Worm (Caenorhabditis elegans) whole organism, L2 larva: ENCODE data around the gene lido-11.
"Not testable (repeated sequence)": the region's sequence is repeated elsewhere in the genome, so short reads cannot be mapped to it uniquely, and the experiment has no call there.

Experiments
- C34F6.9 ChIP-seq: fragments of 150-350 bp; optimal IDR thresholded peaks from 2 replicates; lab custom pipeline; 2014; ENCODE audit warnings: missing biosample characterization, missing genetic modification characterization
- R02D3.7 ChIP-seq: fragments of 150-350 bp; optimal IDR thresholded peaks from 2 replicates; lab custom pipeline; 2014; ENCODE audit warnings: missing biosample characterization, missing genetic modification characterization
- Y55F3AM.14 ChIP-seq: fragments of 200-800 bp; sonication (Bioruptor generic); optimal IDR thresholded peaks from 2 replicates; lab custom pipeline; 2018; ENCODE audit warnings: mild to moderate bottlenecking, missing genetic modification characterization, missing compliant biosample characterization
- ZK546.5 ChIP-seq: sonication (generic microtip); optimal IDR thresholded peaks from 2 replicates; lab custom pipeline; 2017; ENCODE audit warnings: missing biosample characterization, missing genetic modification characterization
- alr-1 ChIP-seq: fragments of 150-350 bp; optimal IDR thresholded peaks from 2 replicates; lab custom pipeline; 2014; ENCODE audit warnings: missing biosample characterization, missing genetic modification characterization
- aly-2 ChIP-seq: fragments of 150-350 bp; optimal IDR thresholded peaks from 2 replicates; lab custom pipeline; 2014; ENCODE audit warnings: missing biosample characterization, missing genetic modification characterization
- ama-1 ChIP-seq: fragments of 150-350 bp; optimal IDR thresholded peaks from 2 replicates; lab custom pipeline; 2018; ENCODE audit warnings: inconsistent platforms
- blmp-1 ChIP-seq: sonication (generic microtip); optimal IDR thresholded peaks from 2 replicates; lab custom pipeline; 2017; ENCODE audit warnings: missing genetic modification characterization, mild to moderate bottlenecking, missing compliant biosample characterization, antibody characterized with exemption, moderate library complexity; ENCODE audit not compliant: insufficient read depth
- ceh-16 ChIP-seq: fragments of 150-350 bp; optimal IDR thresholded peaks from 2 replicates; lab custom pipeline; 2014; ENCODE audit warnings: missing biosample characterization, missing genetic modification characterization
- ceh-82 ChIP-seq: fragments of 150-350 bp; optimal IDR thresholded peaks from 2 replicates; lab custom pipeline; 2014; ENCODE audit warnings: missing biosample characterization, missing genetic modification characterization
- crh-2 ChIP-seq: sonication (generic microtip); optimal IDR thresholded peaks from 2 replicates; lab custom pipeline; 2017; ENCODE audit warnings: missing biosample characterization, missing genetic modification characterization
- fos-1 ChIP-seq: fragments of 150-350 bp; optimal IDR thresholded peaks from 2 replicates; lab custom pipeline; 2014; ENCODE audit warnings: missing biosample characterization, missing genetic modification characterization
- lin-13 ChIP-seq: fragments of 150-350 bp; optimal IDR thresholded peaks from 2 replicates; lab custom pipeline; 2014; ENCODE audit warnings: missing biosample characterization, missing genetic modification reagents, missing genetic modification characterization
- mab-5 ChIP-seq: fragments of 150-350 bp; optimal IDR thresholded peaks from 2 replicates; lab custom pipeline; 2014; ENCODE audit warnings: missing biosample characterization, missing genetic modification characterization
- mdl-1 ChIP-seq, 2 experiments: fragments of 150-350 bp in 1 of 2; sonication (generic microtip) in 1 of 2; optimal IDR thresholded peaks; 2 replicates each; lab custom pipeline; 2017; ENCODE audit warnings: missing biosample characterization in 2 of 2, missing genetic modification characterization in 2 of 2
- nhr-11 ChIP-seq: fragments of 150-350 bp; optimal IDR thresholded peaks from 2 replicates; lab custom pipeline; 2014; ENCODE audit warnings: missing biosample characterization, missing genetic modification characterization
- nhr-12 ChIP-seq: fragments of 150-350 bp; optimal IDR thresholded peaks from 2 replicates; lab custom pipeline; 2014; ENCODE audit warnings: missing biosample characterization, missing genetic modification characterization
- nhr-129 ChIP-seq: fragments of 150-350 bp; optimal IDR thresholded peaks from 2 replicates; lab custom pipeline; 2014; ENCODE audit warnings: missing biosample characterization, missing genetic modification characterization
- nhr-21 ChIP-seq: fragments of 150-350 bp; optimal IDR thresholded peaks from 2 replicates; lab custom pipeline; 2014; ENCODE audit warnings: missing biosample characterization, missing genetic modification characterization
- nhr-23 ChIP-seq: fragments of 150-350 bp; optimal IDR thresholded peaks from 2 replicates; lab custom pipeline; 2014; ENCODE audit warnings: missing biosample characterization, missing genetic modification reagents, missing genetic modification characterization
- nhr-237 ChIP-seq: fragments of 150-350 bp; optimal IDR thresholded peaks from 2 replicates; lab custom pipeline; 2014; ENCODE audit warnings: missing biosample characterization, missing genetic modification characterization
- nhr-25 ChIP-seq: fragments of 150-350 bp; sonication (generic microtip); optimal IDR thresholded peaks from 3 replicates; lab custom pipeline; 2014; ENCODE audit warnings: missing biosample characterization, missing genetic modification characterization
- nhr-6 ChIP-seq: fragments of 150-350 bp; optimal IDR thresholded peaks from 2 replicates; lab custom pipeline; 2014; ENCODE audit warnings: missing biosample characterization, missing genetic modification characterization
- nhr-77 ChIP-seq: fragments of 150-350 bp; optimal IDR thresholded peaks from 2 replicates; lab custom pipeline; 2014; ENCODE audit warnings: missing biosample characterization, missing genetic modification characterization
- peb-1 ChIP-seq: fragments of 150-350 bp; optimal IDR thresholded peaks from 2 replicates; lab custom pipeline; 2014; ENCODE audit warnings: missing biosample characterization, missing genetic modification characterization
- sem-4 ChIP-seq: fragments of 150-350 bp; optimal IDR thresholded peaks from 2 replicates; lab custom pipeline; 2014; ENCODE audit warnings: missing biosample characterization, missing genetic modification reagents, missing genetic modification characterization
- skn-1 ChIP-seq: sonication (generic microtip); optimal IDR thresholded peaks from 2 replicates; lab custom pipeline; 2017; ENCODE audit warnings: missing biosample characterization, missing genetic modification characterization
- sma-3 ChIP-seq: sonication (generic microtip); optimal IDR thresholded peaks from 2 replicates; lab custom pipeline; 2016; ENCODE audit warnings: missing genetic modification reagents, missing genetic modification characterization, missing compliant biosample characterization
- sma-9 ChIP-seq, 2 experiments: fragments of 150-350 bp in 1 of 2; sonication (generic microtip) in 1 of 2; optimal IDR thresholded peaks; 2 replicates each; lab custom pipeline; 2014 to 2016; ENCODE audit warnings: missing genetic modification characterization in 2 of 2, mild to moderate bottlenecking in 1 of 2, missing biosample characterization in 1 of 2, missing compliant biosample characterization in 1 of 2, missing genetic modification reagents in 1 of 2, moderate library complexity in 1 of 2
- unc-55 ChIP-seq: fragments of 150-350 bp; sonication (generic microtip); optimal IDR thresholded peaks from 3 replicates; lab custom pipeline; 2014; ENCODE audit warnings: missing biosample characterization, missing genetic modification reagents, missing genetic modification characterization
- unc-62 ChIP-seq: fragments of 150-350 bp; optimal IDR thresholded peaks from 2 replicates; lab custom pipeline; 2014; ENCODE audit warnings: missing biosample characterization, missing genetic modification reagents, missing genetic modification characterization
- ztf-1 ChIP-seq: fragments of 200-800 bp; sonication (Bioruptor generic); conservative IDR thresholded peaks from 2 replicates; pipeline ENCODE4 v1.3.6; 2022; ENCODE audit warnings: missing genetic modification characterization, missing compliant biosample characterization
- ztf-11 ChIP-seq: sonication (generic microtip); optimal IDR thresholded peaks from 2 replicates; lab custom pipeline; 2017; ENCODE audit warnings: missing biosample characterization, missing genetic modification characterization
- ztf-4 ChIP-seq: fragments of 150-350 bp; optimal IDR thresholded peaks from 2 replicates; lab custom pipeline; 2014; ENCODE audit warnings: missing biosample characterization, missing genetic modification characterization

The lido-11 gene

DNA sequence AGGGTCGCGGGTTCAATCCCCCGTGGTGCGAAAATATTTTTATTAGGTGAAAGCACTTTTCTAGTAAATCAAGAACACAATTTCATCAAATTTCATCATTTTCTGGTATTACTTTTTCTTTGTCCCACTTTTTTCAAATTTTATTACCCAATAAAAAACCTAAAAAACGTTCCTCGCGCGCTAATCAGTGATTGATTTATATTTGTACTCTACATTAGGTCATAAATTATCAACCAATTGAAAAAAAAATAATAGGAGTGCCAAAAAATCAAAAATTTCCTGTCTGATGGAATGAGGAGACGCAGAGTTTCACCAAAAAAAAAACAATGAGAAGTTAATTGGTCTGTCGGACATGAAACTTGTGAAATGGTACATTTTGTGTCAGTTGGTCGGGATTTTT is 20.9 kb downstream of the lido-11 start:
- no peak for TF ChIP-seq nhr-25
- TF ChIP-seq unc-62 = no peak
- TF ChIP-seq skn-1 (tag; lab: Kevin White, UChicago) = no peak
- no peak for TF ChIP-seq sma-3 (GFP tag; lab: Kevin White, UChicago)
- TF ChIP-seq nhr-11 (tag; lab: Kevin White, UChicago) = no peak
- TF ChIP-seq nhr-6 (tag; lab: Kevin White, UChicago) = no peak
- TF ChIP-seq ama-1 = no peak

DNA sequence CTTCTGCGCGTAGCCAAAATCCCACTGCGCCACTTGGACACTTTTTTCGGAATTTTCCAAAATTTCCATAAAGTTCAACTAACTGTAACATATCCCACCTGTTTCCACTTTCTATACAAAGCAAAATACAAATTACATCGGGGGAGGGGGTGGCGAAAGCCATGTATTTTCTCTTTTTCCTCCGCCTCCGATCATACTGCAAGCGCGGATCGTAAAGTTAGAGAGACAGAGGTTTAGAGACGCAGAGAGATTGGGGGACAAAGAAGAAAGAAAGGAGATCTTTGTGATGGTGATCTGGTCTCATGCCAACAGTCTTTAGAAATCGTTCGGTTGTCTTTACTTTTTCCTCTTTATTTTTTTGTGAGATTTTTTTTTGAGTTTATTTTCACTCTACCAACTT is 24.5 kb downstream of the lido-11 start:
- TF ChIP-seq nhr-25 = peak; percentile 17
- peak; percentile 6 for TF ChIP-seq blmp-1 (tag; lab: Kevin White, UChicago)
- no peak for TF ChIP-seq ztf-4 (tag; lab: Kevin White, UChicago)
- TF ChIP-seq, all 48 proteins: peak for 2

DNA sequence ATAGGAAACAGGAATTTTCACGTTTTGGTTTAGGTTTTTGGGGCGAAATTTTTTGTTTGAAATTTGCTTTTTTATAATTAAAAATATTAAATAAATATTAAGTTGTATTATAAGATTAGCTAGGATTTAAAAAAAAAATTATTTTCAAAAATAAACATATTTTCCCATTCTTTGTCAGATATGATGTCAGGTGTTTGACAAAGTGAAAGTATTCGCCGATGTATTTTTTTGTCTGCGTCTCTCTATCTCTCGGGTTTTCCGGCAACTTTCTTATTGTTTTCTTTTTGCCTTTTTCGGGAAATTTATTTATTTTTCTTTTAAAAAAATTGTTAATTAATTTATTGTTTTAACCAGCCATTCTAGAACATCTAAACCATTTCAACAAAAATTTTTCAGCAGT is 26.6 kb downstream of the lido-11 start:
- no peak for TF ChIP-seq nhr-12 (tag; lab: Kevin White, UChicago)
- TF ChIP-seq blmp-1 (tag; lab: Kevin White, UChicago) = peak; percentile 65
- TF ChIP-seq, all 48 proteins: peak for 1

DNA sequence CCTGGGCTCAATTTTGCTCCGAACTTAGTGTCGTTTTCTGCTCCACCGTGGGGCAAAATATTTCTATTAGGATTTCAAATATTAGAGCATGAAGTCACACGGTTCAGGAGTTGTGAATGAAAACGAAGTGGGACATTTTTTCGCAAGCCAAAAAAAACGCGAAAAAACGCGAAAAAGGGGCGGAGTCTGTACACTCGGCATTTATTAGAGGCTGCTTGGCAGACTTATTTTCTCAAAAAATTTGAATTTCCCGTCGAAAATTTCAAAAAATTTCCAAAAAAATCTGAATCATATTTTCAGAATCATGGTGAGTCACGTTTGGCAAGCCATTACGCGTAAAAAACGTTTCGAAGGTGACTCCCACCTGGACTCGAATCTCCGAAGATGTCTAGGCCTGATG is 28.7 kb downstream of the lido-11 start, which contains the start of gene B0454.6:
Gene B0454.6 (plus strand): TSS at position 301 of the 400 bp plus-strand sequence.
- TF ChIP-seq ztf-1 (GFP tag; lab: Robert Waterston, UW); sma-9 (GFP tag; optimal IDR thresholded peaks at IDR 0.05; lab: Kevin White, UChicago); sma-9 (tag; optimal IDR thresholded peaks at IDR 0.05; lab: Kevin White, UChicago); aly-2 (tag; lab: Kevin White, UChicago): not testable (repeated sequence)
- TF ChIP-seq, all 48 proteins: peak for 0; not testable (repeated sequence) for 48

- TF ChIP-seq lin-13 (GFP tag; lab: Kevin White, UChicago) (no peak), R02D3.7 (tag; lab: Kevin White, UChicago) (no peak), nhr-237 (tag; lab: Kevin White, UChicago) (no peak), unc-55 (GFP tag; lab: Kevin White, UChicago) (no peak), ztf-1 (GFP tag; lab: Robert Waterston, UW) (no peak)
- TF ChIP-seq, all 48 proteins: peak for 0
Measured at ce11 chrII:3034914-3035313, 31.1 kb downstream of the lido-11 start.

DNA sequence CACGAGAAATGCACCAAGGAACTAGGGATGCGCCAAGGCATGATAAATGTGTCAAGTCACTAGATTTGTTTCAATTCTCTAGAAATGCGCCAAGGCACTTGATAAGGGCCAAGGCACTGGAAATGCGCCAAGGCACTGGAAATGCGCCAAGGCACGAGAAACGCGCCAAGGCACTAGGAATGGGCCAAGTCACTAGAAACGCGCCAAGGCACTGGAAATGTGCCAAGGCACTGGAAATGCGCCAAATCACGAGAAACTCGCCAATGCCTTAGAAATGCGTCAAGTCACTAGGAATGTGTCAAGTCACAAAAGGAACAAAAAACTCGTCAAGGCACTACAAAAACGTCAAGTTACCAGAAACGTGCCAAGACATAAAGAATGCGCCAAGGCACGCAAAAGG is 32.6 kb downstream of the lido-11 start:
- TF ChIP-seq C34F6.9 (tag; lab: Kevin White, UChicago) = no peak
- no peak for TF ChIP-seq nhr-25
- TF ChIP-seq skn-1 (tag; lab: Kevin White, UChicago) = no peak
- TF ChIP-seq lin-13 (GFP tag; lab: Kevin White, UChicago) = no peak
- TF ChIP-seq fos-1 (tag; lab: Kevin White, UChicago) = no peak
- TF ChIP-seq Y55F3AM.14 = no peak
- TF ChIP-seq crh-2 (tag; lab: Kevin White, UChicago) = no peak
- no peak for TF ChIP-seq sem-4 (tag; lab: Kevin White, UChicago)
- TF ChIP-seq nhr-23 = no peak
- no peak for TF ChIP-seq ZK546.5 (tag; lab: Kevin White, UChicago)
- TF ChIP-seq ztf-4 (tag; lab: Kevin White, UChicago) = no peak
- TF ChIP-seq ama-1 = no peak
- no peak for TF ChIP-seq ceh-82 (tag; lab: Kevin White, UChicago)
- no peak for TF ChIP-seq nhr-129 (tag; lab: Kevin White, UChicago)
- no peak for TF ChIP-seq nhr-21 (tag; lab: Kevin White, UChicago)
- no peak for TF ChIP-seq nhr-237 (tag; lab: Kevin White, UChicago)
- no peak for TF ChIP-seq nhr-11 (tag; lab: Kevin White, UChicago)
- no peak for TF ChIP-seq nhr-6 (tag; lab: Kevin White, UChicago)
- no peak for TF ChIP-seq blmp-1 (tag; lab: Kevin White, UChicago)
- TF ChIP-seq alr-1 (tag; lab: Kevin White, UChicago) = no peak

- TF ChIP-seq ceh-16 (tag; lab: Kevin White, UChicago) (no peak), ztf-11 (no peak), mab-5 (tag; lab: Kevin White, UChicago) (no peak), peb-1 (tag; lab: Kevin White, UChicago) (no peak), blmp-1 (tag; lab: Kevin White, UChicago) (no peak), alr-1 (tag; lab: Kevin White, UChicago) (no peak), crh-2 (tag; lab: Kevin White, UChicago) (no peak), nhr-129 (tag; lab: Kevin White, UChicago) (no peak), mdl-1 (tag; optimal IDR thresholded peaks at IDR 0.05; lab: Kevin White, UChicago) (no peak), nhr-77 (no peak), unc-62 (no peak)
Measured at ce11 chrII:3038453-3038909, 34.7 kb downstream of the lido-11 start, which contains the start of the genes B0454.26 and B0454.5. TSS of gene B0454.26 (minus strand) at chrII:3038553. TSS of gene B0454.5 (plus strand) at chrII:3038859.
